Fruit fly (Drosophila melanogaster) S2 (cell line): ENCODE results near the gene CG31957.

ENCODE experiments used
- CG8478 ChIP-seq: fragments of >200 bp; optimal IDR thresholded peaks from 2 replicates; lab custom pipeline; 2018
- CTCF ChIP-seq, 2 experiments: fragments of >200 bp; optimal IDR thresholded peaks; 2 replicates each; lab custom pipeline; 2018

DNA sequence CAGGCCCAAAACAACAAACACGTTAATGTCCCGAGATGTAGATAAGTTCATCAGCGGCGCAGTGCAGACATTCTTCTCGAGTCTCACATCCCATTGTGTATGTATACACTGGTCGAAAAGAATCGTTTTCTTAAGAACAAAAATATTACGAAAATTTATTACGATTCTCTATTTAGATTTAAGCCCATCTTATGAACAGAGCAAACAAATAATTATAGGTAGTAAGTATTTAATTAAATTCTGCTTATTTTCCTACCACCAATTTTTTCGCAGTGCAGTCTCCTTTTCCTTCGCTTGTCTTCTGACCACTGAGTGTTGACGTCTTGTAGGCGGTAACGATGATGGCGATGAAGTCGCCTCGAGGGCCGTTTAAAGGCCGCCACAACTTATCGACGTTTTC lies 10.9 kb downstream of the CG31957 start:
- no peak for TF ChIP-seq CTCF (optimal IDR thresholded peaks at IDR 0.05; lab: Kevin White, UChicago)
- TF ChIP-seq CG8478 (lab: Kevin White, UChicago): no peak
